Fruit fly (Drosophila melanogaster): ENCODE data around the gene CG45100.

dm6 chr3R:5517002-5517875, 42.8 kb upstream of the CG45100 start, which contains the start of gene Itpr:
- TF ChIP-seq CG8478 (optimal IDR thresholded peaks at IDR 0.05) (no peak), CTCF (optimal IDR thresholded peaks at IDR 0.05) (no peak)
